Worm (Caenorhabditis elegans): ENCODE data around the gene Y105C5B.25.

The Y105C5B.25 gene

ce11 chrIV:16180898-16181482 lies 34.0 kb upstream of the Y105C5B.25 start:
- no peak for TF ChIP-seq C34F6.9 (tag; optimal IDR thresholded peaks at IDR 0.05)
- TF ChIP-seq lin-39 (tag; optimal IDR thresholded peaks at IDR 0.05) = no peak
- peak; percentile 58 for TF ChIP-seq blmp-1 (tag; optimal IDR thresholded peaks at IDR 0.05; ENCODE audit: insufficient read depth)
- no peak for TF ChIP-seq elt-1 (tag; optimal IDR thresholded peaks at IDR 0.05)
- peak; percentile 79 for TF ChIP-seq gmeb-1 (tag; optimal IDR thresholded peaks at IDR 0.05)
- TF ChIP-seq alr-1 (tag; optimal IDR thresholded peaks at IDR 0.05) = no peak
- peak; percentile 94 for TF ChIP-seq sma-3 (GFP tag; optimal IDR thresholded peaks at IDR 0.05)
- TF ChIP-seq ztf-1 (GFP tag; conservative IDR thresholded peaks at IDR 0.05) = no peak
- peak; percentile 60 for TF ChIP-seq sem-4 (tag; optimal IDR thresholded peaks at IDR 0.05)
- TF ChIP-seq F13H6.1 (tag; optimal IDR thresholded peaks at IDR 0.05) = peak; percentile 83
- TF ChIP-seq ztf-4 (tag; optimal IDR thresholded peaks at IDR 0.05) = no peak
- TF ChIP-seq crh-2 (tag; optimal IDR thresholded peaks at IDR 0.05) = peak; percentile 90
- peak; percentile 89 for TF ChIP-seq nhr-21 (tag; optimal IDR thresholded peaks at IDR 0.05)
- TF ChIP-seq nhr-12 (tag; optimal IDR thresholded peaks at IDR 0.05) = no peak
- no peak for TF ChIP-seq elt-3 (tag; optimal IDR thresholded peaks at IDR 0.05)
- TF ChIP-seq unc-55 (GFP tag; optimal IDR thresholded peaks at IDR 0.05) = no peak
- no peak for TF ChIP-seq mbf-1 (tag; optimal IDR thresholded peaks at IDR 0.05)
- TF ChIP-seq ztf-11 (tag; optimal IDR thresholded peaks at IDR 0.05) = no peak
- TF ChIP-seq mab-5 (tag; optimal IDR thresholded peaks at IDR 0.05) = no peak
- no peak for TF ChIP-seq peb-1 (tag; optimal IDR thresholded peaks at IDR 0.05)
- no peak for TF ChIP-seq unc-39 (tag; optimal IDR thresholded peaks at IDR 0.05)
- TF ChIP-seq ama-1 (optimal IDR thresholded peaks at IDR 0.05) = no peak
- no peak for TF ChIP-seq ceh-16 (tag; optimal IDR thresholded peaks at IDR 0.05)
- TF ChIP-seq snpc-4 (tag; optimal IDR thresholded peaks at IDR 0.05) = peak; percentile 88
- peak; percentile 78 for TF ChIP-seq fos-1 (tag; optimal IDR thresholded peaks at IDR 0.05)
- peak; percentile 46 for TF ChIP-seq lin-13 (GFP tag; optimal IDR thresholded peaks at IDR 0.05)
- TF ChIP-seq sma-9 (GFP tag; optimal IDR thresholded peaks at IDR 0.05) = peak; percentile 94
- TF ChIP-seq sma-9 (tag; optimal IDR thresholded peaks at IDR 0.05) = no peak
- TF ChIP-seq nhr-129 (tag; optimal IDR thresholded peaks at IDR 0.05) = peak; percentile 84
- TF ChIP-seq nhr-25 (tag; optimal IDR thresholded peaks at IDR 0.05) = peak; percentile 69
- TF ChIP-seq nhr-6 (tag; optimal IDR thresholded peaks at IDR 0.05) = no peak
- TF ChIP-seq skn-1 (tag; optimal IDR thresholded peaks at IDR 0.05) = no peak
- peak in 1 of 2 experiments; percentile 52 for TF ChIP-seq mdl-1 (tag; optimal IDR thresholded peaks at IDR 0.05)
- TF ChIP-seq nhr-237 (tag; optimal IDR thresholded peaks at IDR 0.05) = no peak
- TF ChIP-seq egl-27 (tag; optimal IDR thresholded peaks at IDR 0.05) = peak; percentile 82
- no peak for TF ChIP-seq R02D3.7 (tag; optimal IDR thresholded peaks at IDR 0.05)
- TF ChIP-seq zag-1 (tag; optimal IDR thresholded peaks at IDR 0.05) = no peak
- no peak for TF ChIP-seq ZK546.5 (tag; optimal IDR thresholded peaks at IDR 0.05)
- no peak for TF ChIP-seq aly-2 (tag; optimal IDR thresholded peaks at IDR 0.05)
- peak; percentile 49 for TF ChIP-seq Y55F3AM.14 (GFP tag; optimal IDR thresholded peaks at IDR 0.05)
- no peak for TF ChIP-seq nhr-23 (tag; optimal IDR thresholded peaks at IDR 0.05)

- TF ChIP-seq unc-62 (GFP tag; optimal IDR thresholded peaks at IDR 0.05) (no peak), crh-2 (tag; optimal IDR thresholded peaks at IDR 0.05) (peak; percentile 53), fos-1 (tag; optimal IDR thresholded peaks at IDR 0.05) (peak; percentile 63), sma-9 (GFP tag; optimal IDR thresholded peaks at IDR 0.05) (peak; percentile 78), sma-9 (tag; optimal IDR thresholded peaks at IDR 0.05) (no peak), nhr-10 (tag; optimal IDR thresholded peaks at IDR 0.05) (no peak)
These were observed 31.5 kb upstream of the Y105C5B.25 start for ce11 chrIV:16178433-16178832.

- TF ChIP-seq alr-1 (tag; optimal IDR thresholded peaks at IDR 0.05) (no peak), lin-11 (tag; optimal IDR thresholded peaks at IDR 0.05) (no peak), Y55F3AM.14 (GFP tag; optimal IDR thresholded peaks at IDR 0.05) (no peak), nhr-25 (tag; optimal IDR thresholded peaks at IDR 0.05) (no peak), ama-1 (optimal IDR thresholded peaks at IDR 0.05) (no peak), sem-4 (tag; optimal IDR thresholded peaks at IDR 0.05) (no peak), fos-1 (tag; optimal IDR thresholded peaks at IDR 0.05) (no peak), aly-2 (tag; optimal IDR thresholded peaks at IDR 0.05) (no peak), nhr-23 (tag; optimal IDR thresholded peaks at IDR 0.05) (no peak)
These were observed 29.9 kb upstream of the Y105C5B.25 start for ce11 chrIV:16176808-16177207.
